Fruit fly (Drosophila melanogaster): Measurements from ENCODE around the gene CG34303.

CG34303 gene

dm6 chr3R:10149667-10150398, 1.8 kb downstream of the CG34303 start:
- TF ChIP-seq CTCF (optimal IDR thresholded peaks at IDR 0.05), result no peak
- TF ChIP-seq CG8478 (optimal IDR thresholded peaks at IDR 0.05), result no peak

dm6 chr3R:10148376-10148887, 3.2 kb downstream of the CG34303 start:
- TF ChIP-seq CTCF (optimal IDR thresholded peaks at IDR 0.05) (peak; percentile 83 to 86), CG8478 (optimal IDR thresholded peaks at IDR 0.05) (no peak)

- TF ChIP-seq CTCF (optimal IDR thresholded peaks at IDR 0.05) (no peak), CG8478 (optimal IDR thresholded peaks at IDR 0.05) (no peak)
Measured at dm6 chr3R:10147176-10147575, 4.5 kb downstream of the CG34303 start.

dm6 chr3R:10144103-10144998, 7.3 kb downstream of the CG34303 start, which contains the start of the genes TAF1B and Invadolysin:
TSS of gene TAF1B (minus strand) at chr3R:10144184.
TSS of gene Invadolysin (plus strand) at chr3R:10144668.
- TF ChIP-seq CTCF (optimal IDR thresholded peaks at IDR 0.05) (peak; percentile 25 to 39), CG8478 (optimal IDR thresholded peaks at IDR 0.05) (no peak)

- no peak for TF ChIP-seq CG8478 (optimal IDR thresholded peaks at IDR 0.05)
- no peak for TF ChIP-seq CTCF (optimal IDR thresholded peaks at IDR 0.05)
Measured at dm6 chr3R:10142770-10143169, 8.9 kb downstream of the CG34303 start, which contains the start of gene CG42759. TSS of gene CG42759 (plus strand) at chr3R:10143070.

- TF ChIP-seq CG8478 (optimal IDR thresholded peaks at IDR 0.05) (no peak), CTCF (optimal IDR thresholded peaks at IDR 0.05) (no peak)
Measured at dm6 chr3R:10139649-10140598, 11.8 kb downstream of the CG34303 start, which contains the start of gene tws. TSS of gene tws (minus strand) at chr3R:10139772.

dm6 chr3R:10138900-10139299, 12.8 kb downstream of the CG34303 start:
- TF ChIP-seq CG8478 (optimal IDR thresholded peaks at IDR 0.05) (no peak), CTCF (optimal IDR thresholded peaks at IDR 0.05) (no peak)

- TF ChIP-seq CTCF (optimal IDR thresholded peaks at IDR 0.05) (no peak), CG8478 (optimal IDR thresholded peaks at IDR 0.05) (no peak)
Measured at dm6 chr3R:10137801-10138200, 13.9 kb downstream of the CG34303 start.

dm6 chr3R:10135011-10135410, 16.7 kb downstream of the CG34303 start:
- TF ChIP-seq CG8478 (optimal IDR thresholded peaks at IDR 0.05), result no peak
- TF ChIP-seq CTCF (optimal IDR thresholded peaks at IDR 0.05), result no peak

- no peak for TF ChIP-seq CG8478 (optimal IDR thresholded peaks at IDR 0.05)
- peak; percentile 36 to 56 for TF ChIP-seq CTCF (optimal IDR thresholded peaks at IDR 0.05)
Measured at dm6 chr3R:10134341-10134668, 17.4 kb downstream of the CG34303 start.

dm6 chr3R:10133419-10134340, 18.0 kb downstream of the CG34303 start:
- TF ChIP-seq CTCF (optimal IDR thresholded peaks at IDR 0.05) (no peak), CG8478 (optimal IDR thresholded peaks at IDR 0.05) (no peak)

dm6 chr3R:10132906-10133416, 18.7 kb downstream of the CG34303 start:
- TF ChIP-seq CTCF (optimal IDR thresholded peaks at IDR 0.05) (no peak), CG8478 (optimal IDR thresholded peaks at IDR 0.05) (no peak)

dm6 chr3R:10130975-10131529, 20.6 kb downstream of the CG34303 start:
- no peak for TF ChIP-seq CG8478 (optimal IDR thresholded peaks at IDR 0.05)
- no peak for TF ChIP-seq CTCF (optimal IDR thresholded peaks at IDR 0.05)
